Worm (Caenorhabditis elegans): ENCODE measurements around the gene H05C05.4.

The H05C05.4 gene

DNA sequence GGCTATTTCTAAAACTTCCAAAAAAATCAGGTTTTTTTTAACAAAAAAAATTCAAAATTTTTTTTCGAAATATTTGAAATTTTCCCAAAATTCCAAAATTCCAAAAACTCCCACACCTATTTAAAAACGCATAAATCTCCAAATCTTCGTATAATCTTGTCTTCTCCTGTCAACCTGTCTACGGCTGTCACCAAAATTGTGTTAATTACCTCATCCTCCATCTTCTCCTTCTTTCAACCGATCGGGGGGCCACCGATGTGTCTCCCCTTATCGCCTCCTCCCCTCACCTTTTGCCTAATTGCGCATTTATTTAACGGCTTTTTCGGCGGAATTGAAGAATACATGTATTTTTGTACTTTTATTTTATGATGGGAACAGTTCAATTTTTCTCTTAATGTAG lies 37.1 kb downstream of the H05C05.4 start:
- TF ChIP-seq ceh-16 (tag; optimal IDR thresholded peaks at IDR 0.05) (peak; percentile 27), ztf-4 (tag; optimal IDR thresholded peaks at IDR 0.05) (no peak), ZK546.5 (tag; optimal IDR thresholded peaks at IDR 0.05) (no peak), ztf-11 (tag; optimal IDR thresholded peaks at IDR 0.05) (no peak), nhr-12 (tag; optimal IDR thresholded peaks at IDR 0.05) (no peak), alr-1 (tag; optimal IDR thresholded peaks at IDR 0.05) (no peak), nhr-25 (tag; optimal IDR thresholded peaks at IDR 0.05) (no peak), snpc-4 (tag; optimal IDR thresholded peaks at IDR 0.05) (no peak), sem-4 (tag; optimal IDR thresholded peaks at IDR 0.05) (peak; percentile 14)

DNA sequence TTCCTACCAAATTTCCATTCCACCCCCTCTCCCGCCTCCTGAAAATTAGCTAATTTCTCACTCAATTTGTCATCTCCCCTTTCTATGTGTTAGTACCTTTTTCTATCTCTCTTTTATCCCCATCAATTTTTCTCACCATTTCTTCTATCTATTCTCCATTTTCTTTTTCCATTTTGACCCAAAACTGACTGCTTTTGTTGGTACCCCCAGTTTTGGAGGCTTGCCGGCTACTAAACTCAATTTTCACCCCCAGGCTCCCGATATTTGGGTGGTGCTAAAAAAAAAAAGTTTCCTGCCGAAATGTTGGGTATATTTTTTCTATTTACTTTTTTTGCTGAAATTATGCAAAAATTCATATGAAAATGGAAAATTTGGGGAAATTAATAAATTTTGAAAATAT lies 38.2 kb downstream of the H05C05.4 start:
- no peak for TF ChIP-seq C34F6.9 (tag; optimal IDR thresholded peaks at IDR 0.05)
- no peak for TF ChIP-seq peb-1 (tag; optimal IDR thresholded peaks at IDR 0.05)
- TF ChIP-seq unc-55 (GFP tag; optimal IDR thresholded peaks at IDR 0.05), result no peak
- TF ChIP-seq sma-9 (GFP tag; optimal IDR thresholded peaks at IDR 0.05), result no peak
- no peak for TF ChIP-seq sma-9 (tag; optimal IDR thresholded peaks at IDR 0.05)
- no peak for TF ChIP-seq ztf-11 (tag; optimal IDR thresholded peaks at IDR 0.05)
- no peak for TF ChIP-seq nhr-12 (tag; optimal IDR thresholded peaks at IDR 0.05)
- no peak for TF ChIP-seq nhr-237 (tag; optimal IDR thresholded peaks at IDR 0.05)
- no peak for TF ChIP-seq snpc-4 (tag; optimal IDR thresholded peaks at IDR 0.05)
- no peak for TF ChIP-seq alr-1 (tag; optimal IDR thresholded peaks at IDR 0.05)
- no peak for TF ChIP-seq egl-27 (tag; optimal IDR thresholded peaks at IDR 0.05)
- no peak for TF ChIP-seq blmp-1 (tag; optimal IDR thresholded peaks at IDR 0.05; ENCODE audit: insufficient read depth)
- TF ChIP-seq sem-4 (tag; optimal IDR thresholded peaks at IDR 0.05), result no peak
- no peak for TF ChIP-seq unc-39 (tag; optimal IDR thresholded peaks at IDR 0.05)

DNA sequence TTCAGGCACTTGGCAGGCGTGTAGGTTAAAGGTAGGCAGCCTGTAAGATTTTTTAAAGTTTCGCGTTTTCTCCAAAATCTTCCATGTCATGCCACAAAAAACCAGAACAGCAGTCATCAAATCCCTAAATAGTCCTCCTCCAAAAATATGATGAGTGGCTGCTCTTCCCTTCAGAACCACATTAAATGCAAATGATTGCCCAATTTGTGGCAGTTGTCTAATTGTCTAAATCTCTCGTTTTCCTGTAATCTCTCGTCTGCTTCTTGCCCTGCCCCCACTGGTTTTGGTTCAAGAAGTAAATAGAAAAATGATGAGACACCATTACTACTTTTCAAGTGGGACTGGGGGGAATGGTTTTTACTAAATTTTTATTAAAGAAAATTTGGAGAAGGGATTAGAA lies 41.8 kb downstream of the H05C05.4 start:
- no peak for TF ChIP-seq unc-55 (GFP tag; optimal IDR thresholded peaks at IDR 0.05)
- no peak for TF ChIP-seq dmd-4 (tag; optimal IDR thresholded peaks at IDR 0.05)
- TF ChIP-seq alr-1 (tag; optimal IDR thresholded peaks at IDR 0.05), result no peak
- no peak for TF ChIP-seq elt-3 (tag; optimal IDR thresholded peaks at IDR 0.05)
- TF ChIP-seq ztf-11 (tag; optimal IDR thresholded peaks at IDR 0.05), result no peak
- TF ChIP-seq ZK546.5 (tag; optimal IDR thresholded peaks at IDR 0.05), result no peak
- TF ChIP-seq nhr-25 (tag; optimal IDR thresholded peaks at IDR 0.05), result no peak
- no peak for TF ChIP-seq snpc-4 (tag; optimal IDR thresholded peaks at IDR 0.05)
- TF ChIP-seq nhr-129 (tag; optimal IDR thresholded peaks at IDR 0.05), result no peak
- no peak for TF ChIP-seq nhr-11 (tag; optimal IDR thresholded peaks at IDR 0.05)
- TF ChIP-seq mdl-1 (tag; optimal IDR thresholded peaks at IDR 0.05), result no peak
- TF ChIP-seq lin-11 (tag; optimal IDR thresholded peaks at IDR 0.05), result no peak
- no peak for TF ChIP-seq blmp-1 (tag; optimal IDR thresholded peaks at IDR 0.05; ENCODE audit: insufficient read depth)
- no peak for TF ChIP-seq lsy-2 (tag; optimal IDR thresholded peaks at IDR 0.05)
- TF ChIP-seq unc-62 (GFP tag; optimal IDR thresholded peaks at IDR 0.05), result no peak

DNA sequence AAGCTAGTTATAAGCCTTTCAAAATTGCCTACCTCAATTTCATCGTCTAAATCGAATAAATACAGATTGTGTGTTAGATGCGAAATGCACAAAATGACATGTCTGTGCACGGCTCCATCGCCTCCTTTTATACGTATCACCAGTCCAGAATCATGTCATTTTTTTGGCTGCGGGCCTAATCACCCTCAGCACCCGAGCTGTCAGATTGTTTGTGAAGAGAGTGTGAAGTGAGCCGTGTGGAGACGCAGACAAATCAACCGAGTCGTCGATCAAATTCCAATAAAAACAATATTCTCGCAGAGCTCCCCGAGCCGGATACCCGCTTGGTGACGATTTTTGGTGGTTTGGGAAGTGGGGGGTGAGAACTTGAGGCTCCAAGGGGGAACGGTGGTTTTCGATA lies 44.9 kb downstream of the H05C05.4 start, which contains the start of gene idpa-1:
TSS of gene idpa-1 (minus strand) at position 101 of the 400 bp plus-strand sequence.
- TF ChIP-seq alr-1 (tag; optimal IDR thresholded peaks at IDR 0.05) (no peak), lsy-2 (tag; optimal IDR thresholded peaks at IDR 0.05) (no peak), ceh-82 (tag; optimal IDR thresholded peaks at IDR 0.05) (no peak), ZK546.5 (tag; optimal IDR thresholded peaks at IDR 0.05) (no peak), nhr-77 (tag; optimal IDR thresholded peaks at IDR 0.05) (no peak), F13H6.1 (tag; optimal IDR thresholded peaks at IDR 0.05) (no peak), egl-27 (tag; optimal IDR thresholded peaks at IDR 0.05) (no peak), nhr-6 (tag; optimal IDR thresholded peaks at IDR 0.05) (no peak)

DNA sequence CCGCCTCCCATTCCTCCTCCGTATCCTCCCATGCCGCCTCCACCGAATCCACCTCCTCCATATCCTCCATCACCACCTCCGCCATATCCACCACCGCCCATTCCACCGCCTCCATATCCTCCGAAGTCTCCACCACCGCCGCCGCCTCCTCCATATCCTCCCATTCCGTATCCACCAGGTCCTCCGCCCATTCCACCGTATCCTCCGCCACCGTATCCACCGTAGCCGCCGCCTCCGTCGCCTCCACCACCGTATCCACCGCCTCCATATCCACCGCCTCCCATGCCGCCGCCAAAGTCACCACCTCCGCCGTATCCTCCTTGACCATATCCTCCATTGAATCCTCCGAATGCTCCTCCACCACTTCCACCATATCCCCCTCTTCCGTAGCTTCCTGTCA lies 46.3 kb downstream of the H05C05.4 start:
- no peak for TF ChIP-seq aly-2 (tag; optimal IDR thresholded peaks at IDR 0.05)
- no peak for TF ChIP-seq ceh-82 (tag; optimal IDR thresholded peaks at IDR 0.05)
- no peak for TF ChIP-seq nhr-237 (tag; optimal IDR thresholded peaks at IDR 0.05)
- TF ChIP-seq nhr-12 (tag; optimal IDR thresholded peaks at IDR 0.05), result no peak

Measured in whole organism, L2 larva.